Worm (Caenorhabditis elegans) whole organism, L4 larva: ENCODE data around the gene mrck-1.
A peak's percentile ranks its signal among the peaks of the same experiment; 100 is the strongest.

ENCODE experiments used
- D1046.2 ChIP-seq: fragments of 200-800 bp; sonication (Bioruptor generic); IDR thresholded peaks from 2 replicates; pipeline ENCODE4 v1.3.6; 2022; ENCODE audit warnings: missing genetic modification characterization, missing compliant biosample characterization
- F10B5.3 ChIP-seq: sonication (generic microtip); optimal IDR thresholded peaks from 2 replicates; lab custom pipeline; 2016; ENCODE audit warnings: mild to moderate bottlenecking, missing genetic modification characterization, missing compliant biosample characterization
- F37D6.2 ChIP-seq: sonication (generic microtip); optimal IDR thresholded peaks from 2 replicates; lab custom pipeline; 2016; ENCODE audit warnings: mild to moderate bottlenecking, missing genetic modification characterization, missing compliant biosample characterization
- F49E8.2 ChIP-seq: sonication (generic microtip); optimal IDR thresholded peaks from 2 replicates; lab custom pipeline; 2016; ENCODE audit warnings: missing compliant biosample characterization, mild to moderate bottlenecking, missing genetic modification characterization, borderline replicate concordance
- T26A8.4 ChIP-seq: fragments of 200-800 bp; sonication (Bioruptor generic); IDR thresholded peaks from 2 replicates; pipeline ENCODE4 v1.3.6; 2022; ENCODE audit warnings: missing genetic modification characterization, missing compliant biosample characterization
- Y105C5A.15 ChIP-seq: fragments of 200-800 bp; sonication (Bioruptor generic); IDR thresholded peaks from 2 replicates; pipeline ENCODE4 v1.3.6; 2022; ENCODE audit warnings: missing genetic modification characterization, missing compliant biosample characterization
- Y48G9A.11 ChIP-seq: fragments of 200-800 bp; sonication (Bioruptor generic); IDR thresholded peaks from 2 replicates; pipeline ENCODE4 v1.3.6; 2022; ENCODE audit warnings: missing genetic modification reagents, missing genetic modification characterization, missing compliant biosample characterization
- Y5F2A.4 ChIP-seq: fragments of 200-800 bp; sonication (Bioruptor generic); optimal IDR thresholded peaks from 2 replicates; lab custom pipeline; 2018; ENCODE audit warnings: mild to moderate bottlenecking, missing genetic modification characterization, missing compliant biosample characterization
- aha-1 ChIP-seq: fragments of 150-350 bp; peaks from one replicate; lab custom pipeline; 2014; ENCODE audit warnings: missing biosample characterization, missing genetic modification characterization
- aly-2 ChIP-seq: sonication (generic microtip); optimal IDR thresholded peaks from 2 replicates; lab custom pipeline; 2018; ENCODE audit warnings: missing biosample characterization, missing genetic modification characterization
- ama-1 ChIP-seq: fragments of 150-350 bp; optimal IDR thresholded peaks from 2 replicates; lab custom pipeline; 2014; ENCODE audit warnings: inconsistent platforms, mixed read lengths
- attf-4 ChIP-seq: sonication (generic microtip); optimal IDR thresholded peaks from 3 replicates; lab custom pipeline; 2017; ENCODE audit warnings: missing biosample characterization, missing genetic modification characterization
- ceh-28 ChIP-seq: fragments of 150-350 bp; optimal IDR thresholded peaks from 2 replicates; lab custom pipeline; 2014; ENCODE audit warnings: missing biosample characterization, missing genetic modification reagents, missing genetic modification characterization
- ceh-62 ChIP-seq: sonication (generic microtip); optimal IDR thresholded peaks from 2 replicates; lab custom pipeline; 2017; ENCODE audit warnings: missing biosample characterization, missing genetic modification characterization
- cey-2 ChIP-seq: sonication (generic microtip); optimal IDR thresholded peaks from 3 replicates; lab custom pipeline; 2017; ENCODE audit warnings: missing genetic modification characterization, mild to moderate bottlenecking, missing compliant biosample characterization, antibody characterized with exemption, borderline replicate concordance; ENCODE audit not compliant: insufficient read depth
- ctbp-1 ChIP-seq: fragments of 200-800 bp; sonication (Bioruptor generic); IDR thresholded peaks from 2 replicates; pipeline ENCODE4 v1.3.6; 2022; ENCODE audit warnings: missing genetic modification reagents, missing genetic modification characterization, missing compliant biosample characterization
- daf-16 ChIP-seq, 3 experiments: sonication (generic microtip); optimal IDR thresholded peaks; 2 replicates each; lab custom pipeline; 2016 to 2017; ENCODE audit warnings: missing genetic modification characterization in 3 of 3, missing genetic modification reagents in 3 of 3, mild to moderate bottlenecking in 2 of 3, missing compliant biosample characterization in 2 of 3, missing biosample characterization in 1 of 3, moderate library complexity in 1 of 3
- daf-8 ChIP-seq: fragments of 200-800 bp; sonication (Bioruptor generic); IDR thresholded peaks from 2 replicates; pipeline ENCODE4 v1.3.6; 2022; ENCODE audit warnings: missing genetic modification characterization, missing compliant biosample characterization
- dmd-6 ChIP-seq: fragments of 200-800 bp; sonication (Bioruptor generic); IDR thresholded peaks from 2 replicates; pipeline ENCODE4 v1.3.6; 2022; ENCODE audit warnings: missing genetic modification reagents, missing genetic modification characterization, missing compliant biosample characterization
- dpl-1 ChIP-seq: fragments of 150-350 bp; optimal IDR thresholded peaks from 2 replicates; lab custom pipeline; 2014; ENCODE audit warnings: missing biosample characterization, missing genetic modification reagents, missing genetic modification characterization
- dve-1 ChIP-seq: sonication (generic microtip); optimal IDR thresholded peaks from 2 replicates; lab custom pipeline; 2017; ENCODE audit warnings: antibody characterized with exemption, mild to moderate bottlenecking, missing genetic modification characterization, missing compliant biosample characterization; ENCODE audit not compliant: insufficient read depth
- hif-1 ChIP-seq, 2 experiments: sonication (generic microtip); optimal IDR thresholded peaks; 2 replicates each; lab custom pipeline; 2016 to 2017; ENCODE audit warnings: missing compliant biosample characterization in 2 of 2, missing genetic modification characterization in 2 of 2, missing genetic modification reagents in 2 of 2, missing genotype in 2 of 2, mild to moderate bottlenecking in 1 of 2
- hlh-11 ChIP-seq: fragments of 200-800 bp; sonication (Bioruptor generic); optimal IDR thresholded peaks from 2 replicates; lab custom pipeline; 2018; ENCODE audit warnings: mild to moderate bottlenecking, missing genetic modification characterization, missing compliant biosample characterization
- jun-1 ChIP-seq: fragments of 150-350 bp; optimal IDR thresholded peaks from 2 replicates; lab custom pipeline; 2014; ENCODE audit warnings: missing biosample characterization, missing genetic modification reagents, missing genetic modification characterization
- lir-3 ChIP-seq: sonication (generic microtip); optimal IDR thresholded peaks from 2 replicates; lab custom pipeline; 2016; ENCODE audit warnings: mild to moderate bottlenecking, missing genetic modification characterization, missing compliant biosample characterization
- lsy-2 ChIP-seq, 2 experiments: fragments of 150-350 bp in 1 of 2; sonication (generic microtip) in 1 of 2; optimal IDR thresholded peaks; 2 replicates each; lab custom pipeline; 2014 to 2017; ENCODE audit warnings: missing biosample characterization in 2 of 2, missing genetic modification characterization in 2 of 2
- madf-5 ChIP-seq, 2 experiments: fragments of 200-800 bp; sonication (Bioruptor generic); IDR thresholded peaks; 2 replicates each; pipeline ENCODE4 v1.3.6; 2022; ENCODE audit warnings: missing compliant biosample characterization in 2 of 2, missing genetic modification characterization in 2 of 2
- madf-9 ChIP-seq: fragments of 200-800 bp; sonication (Bioruptor generic); conservative IDR thresholded peaks from 2 replicates; pipeline ENCODE4 v1.3.6; 2022; ENCODE audit warnings: missing genetic modification reagents, missing genetic modification characterization, missing compliant biosample characterization
- mep-1 ChIP-seq: fragments of 150-350 bp; sonication (generic microtip); optimal IDR thresholded peaks from 3 replicates; lab custom pipeline; 2014; ENCODE audit warnings: missing biosample characterization, missing genetic modification characterization
- mxl-2 ChIP-seq: fragments of 200-800 bp; sonication (Bioruptor generic); conservative IDR thresholded peaks from 2 replicates; pipeline ENCODE4 v1.3.6; 2022; ENCODE audit warnings: missing genetic modification reagents, missing genetic modification characterization, missing compliant biosample characterization
- nhr-10 ChIP-seq: fragments of 150-350 bp; optimal IDR thresholded peaks from 2 replicates; lab custom pipeline; 2014; ENCODE audit warnings: missing biosample characterization, missing genetic modification characterization
- nhr-102 ChIP-seq: sonication (generic microtip); optimal IDR thresholded peaks from 2 replicates; lab custom pipeline; 2016; ENCODE audit warnings: mild to moderate bottlenecking, missing genetic modification characterization, moderate library complexity, missing compliant biosample characterization
- nhr-11 ChIP-seq: fragments of 150-350 bp; optimal IDR thresholded peaks from 2 replicates; lab custom pipeline; 2014; ENCODE audit warnings: missing biosample characterization, missing genetic modification characterization
- nhr-28 ChIP-seq: fragments of 150-350 bp; optimal IDR thresholded peaks from 2 replicates; lab custom pipeline; 2014; ENCODE audit warnings: missing biosample characterization, missing genetic modification characterization
- nhr-41 ChIP-seq: fragments of 200-800 bp; sonication (Bioruptor generic); IDR thresholded peaks from 2 replicates; pipeline ENCODE4 v1.3.6; 2022; ENCODE audit warnings: missing genetic modification reagents, missing genetic modification characterization, missing compliant biosample characterization
- nhr-42 ChIP-seq: fragments of 200-800 bp; sonication (Bioruptor generic); IDR thresholded peaks from 2 replicates; pipeline ENCODE4 v1.3.6; 2022; ENCODE audit warnings: missing genetic modification characterization, missing compliant biosample characterization
- nhr-48 ChIP-seq: sonication (generic microtip); optimal IDR thresholded peaks from 2 replicates; lab custom pipeline; 2016; ENCODE audit warnings: mild to moderate bottlenecking, missing genetic modification characterization, missing compliant biosample characterization
- nhr-76 ChIP-seq: fragments of 150-350 bp; optimal IDR thresholded peaks from 2 replicates; lab custom pipeline; 2014; ENCODE audit warnings: missing biosample characterization, missing genetic modification characterization
- nhr-77 ChIP-seq: fragments of 150-350 bp; optimal IDR thresholded peaks from 2 replicates; lab custom pipeline; 2014; ENCODE audit warnings: missing biosample characterization, missing genetic modification characterization
- pha-4 ChIP-seq, 2 experiments: fragments of 150-350 bp in 1 of 2; fragments of 200-800 bp in 1 of 2; sonication (Bioruptor generic) in 1 of 2; IDR thresholded peaks in 1 of 2; optimal IDR thresholded peaks in 1 of 2; 2 replicates each; pipeline versions ENCODE4 v1.3.6 to Lab custom; 2014 to 2022; ENCODE audit warnings: missing genetic modification characterization in 2 of 2, missing genetic modification reagents in 2 of 2, missing biosample characterization in 1 of 2, missing compliant biosample characterization in 1 of 2
- sdz-12 ChIP-seq: fragments of 200-800 bp; sonication (Bioruptor generic); optimal IDR thresholded peaks from 2 replicates; lab custom pipeline; 2018; ENCODE audit warnings: mild to moderate bottlenecking, missing genetic modification characterization, missing compliant biosample characterization
- snpc-1.2 ChIP-seq: fragments of 200-800 bp; sonication (Bioruptor generic); IDR thresholded peaks from 2 replicates; pipeline ENCODE4 v1.3.6; 2022; ENCODE audit warnings: missing genetic modification reagents, missing genetic modification characterization, missing compliant biosample characterization
- snpc-4 ChIP-seq: fragments of 150-350 bp; optimal IDR thresholded peaks from 2 replicates; lab custom pipeline; 2014; ENCODE audit warnings: missing biosample characterization, missing genetic modification characterization
- spr-1 ChIP-seq: sonication (generic microtip); optimal IDR thresholded peaks from 2 replicates; lab custom pipeline; 2016; ENCODE audit warnings: mild to moderate bottlenecking, missing genetic modification characterization, missing compliant biosample characterization
- spr-3 ChIP-seq: fragments of 200-800 bp; sonication (Bioruptor generic); optimal IDR thresholded peaks from 2 replicates; lab custom pipeline; 2018; ENCODE audit warnings: mild to moderate bottlenecking, missing genetic modification characterization, missing compliant biosample characterization
- tag-97 ChIP-seq: fragments of 200-800 bp; sonication (Bioruptor generic); IDR thresholded peaks from 2 replicates; pipeline ENCODE4 v1.3.6; 2022; ENCODE audit warnings: missing genetic modification characterization, missing compliant biosample characterization
- tra-1 ChIP-seq: fragments of 200-800 bp; sonication (Bioruptor generic); IDR thresholded peaks from 2 replicates; pipeline ENCODE4 v1.3.6; 2022; ENCODE audit warnings: missing genetic modification reagents, missing genetic modification characterization, missing compliant biosample characterization
- unc-39 ChIP-seq: sonication (generic microtip); optimal IDR thresholded peaks from 2 replicates; lab custom pipeline; 2017; ENCODE audit warnings: missing biosample characterization, missing genetic modification characterization
- zag-1 ChIP-seq: fragments of 150-350 bp; optimal IDR thresholded peaks from 2 replicates; lab custom pipeline; 2014; ENCODE audit warnings: missing biosample characterization, missing genetic modification characterization
- zip-11 ChIP-seq: fragments of 200-800 bp; sonication (Bioruptor generic); IDR thresholded peaks from 2 replicates; pipeline ENCODE4 v1.3.6; 2022; ENCODE audit warnings: missing genetic modification characterization, missing compliant biosample characterization
- ztf-7 ChIP-seq: fragments of 150-350 bp; optimal IDR thresholded peaks from 2 replicates; lab custom pipeline; 2014; ENCODE audit warnings: missing biosample characterization, missing genetic modification characterization

mrck-1 gene

DNA sequence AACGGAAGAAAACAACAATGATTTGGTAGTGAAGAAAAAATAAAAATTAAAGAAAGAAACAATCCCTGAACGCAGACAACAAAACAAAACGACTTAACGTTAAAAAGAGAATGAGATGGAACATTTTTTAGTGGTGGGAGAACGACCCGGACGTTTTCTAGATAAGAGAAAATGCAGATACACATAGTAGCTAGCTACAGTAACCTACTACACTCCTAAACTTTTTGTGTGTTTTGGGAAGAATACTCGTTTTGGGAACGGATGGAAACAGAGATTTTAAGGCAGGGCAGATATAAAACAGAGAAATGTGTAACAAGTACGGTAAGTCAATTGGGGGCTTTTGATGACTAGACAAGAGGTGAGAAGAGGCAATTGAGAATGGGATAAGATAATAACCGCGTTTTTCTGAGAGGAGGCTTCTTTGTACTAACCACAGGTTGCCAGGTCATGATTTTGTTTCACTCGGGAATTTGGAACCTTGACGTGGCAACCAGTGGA lies 44.3 kb downstream of the mrck-1 start (continued):
- TF ChIP-seq F37D6.2 = no peak
- TF ChIP-seq Y105C5A.15 (GFP tag; lab: Robert Waterston, UW) = no peak
- TF ChIP-seq madf-9 (GFP tag; lab: Robert Waterston, UW) = no peak
- TF ChIP-seq ceh-28 (tag; lab: Kevin White, UChicago) = no peak
- TF ChIP-seq sdz-12 (GFP tag; lab: Kevin White, UChicago) = no peak
- TF ChIP-seq nhr-11 = peak; percentile 23
- no peak for TF ChIP-seq aly-2 (tag; lab: Kevin White, UChicago)
- no peak for TF ChIP-seq aha-1 (tag; lab: Kevin White, UChicago)
- TF ChIP-seq dmd-6 (GFP tag; lab: Robert Waterston, UW) = no peak
- TF ChIP-seq T26A8.4 (GFP tag; lab: Robert Waterston, UW) = 0 out of 2 replicates have a peak, but pooled peaks have one; percentile 12
- no peak for TF ChIP-seq zip-11
- no peak for TF ChIP-seq daf-8 (GFP tag; lab: Robert Waterston, UW)
- TF ChIP-seq dpl-1 (GFP tag; lab: Kevin White, UChicago) = no peak
- TF ChIP-seq tra-1 (GFP tag; lab: Robert Waterston, UW) = peak; percentile 13; the same call in 1 of the 2 replicates
- TF ChIP-seq snpc-1.2 (GFP tag; lab: Robert Waterston, UW) = no peak
- no peak for TF ChIP-seq cey-2 (tag; lab: Kevin White, UChicago)
- no peak for TF ChIP-seq Y48G9A.11
- TF ChIP-seq nhr-76 = no peak
- TF ChIP-seq ztf-7 (tag; lab: Kevin White, UChicago) = no peak
- TF ChIP-seq nhr-77 (tag; lab: Kevin White, UChicago) = no peak
- no peak for TF ChIP-seq pha-4 (GFP tag; IDR thresholded peaks at IDR 0.05; lab: Robert Waterston, UW)
- TF ChIP-seq pha-4 (tag; optimal IDR thresholded peaks at IDR 0.05; lab: Kevin White, UChicago) = no peak
- TF ChIP-seq Y5F2A.4 (GFP tag; lab: Kevin White, UChicago) = no peak
- TF ChIP-seq daf-16 (GFP tag; optimal IDR thresholded peaks at IDR 0.05; lab: Kevin White, UChicago) = no peak
- TF ChIP-seq daf-16 (tag; optimal IDR thresholded peaks at IDR 0.05; lab: Kevin White, UChicago) = peak; percentile 40
- no peak for TF ChIP-seq ctbp-1 (GFP tag; lab: Robert Waterston, UW)
- TF ChIP-seq zag-1 (tag; lab: Kevin White, UChicago) = no peak
- TF ChIP-seq ceh-62 (tag; lab: Kevin White, UChicago) = no peak
- TF ChIP-seq jun-1 (tag; lab: Kevin White, UChicago) = peak; percentile 50
- TF ChIP-seq D1046.2 (GFP tag; lab: Robert Waterston, UW) = peak; percentile 31; the same call in 1 of the 2 replicates
- TF ChIP-seq hif-1 (tag; optimal IDR thresholded peaks at IDR 0.05; lab: Kevin White, UChicago) = no peak
- TF ChIP-seq mep-1 (tag; lab: Kevin White, UChicago) = no peak
- no peak for TF ChIP-seq snpc-4 (tag; lab: Kevin White, UChicago)
- no peak for TF ChIP-seq nhr-42
- TF ChIP-seq tag-97 (GFP tag; lab: Robert Waterston, UW) = no peak
- TF ChIP-seq spr-1 (tag; lab: Kevin White, UChicago) = no peak
- TF ChIP-seq F49E8.2 = no peak
- TF ChIP-seq ama-1 (lab: Kevin White, UChicago) = no peak
- no peak for TF ChIP-seq hlh-11
- TF ChIP-seq nhr-28 = peak; percentile 15
- peak; percentile 42 for TF ChIP-seq dve-1 (tag; lab: Kevin White, UChicago)
- TF ChIP-seq madf-5 (GFP tag; IDR thresholded peaks at IDR 0.05; lab: Robert Waterston, UW) = no peak
- no peak for TF ChIP-seq F10B5.3
- no peak for TF ChIP-seq nhr-41 (GFP tag; lab: Robert Waterston, UW)
- TF ChIP-seq nhr-48 (tag; lab: Kevin White, UChicago) = no peak
- TF ChIP-seq unc-39 (tag; lab: Kevin White, UChicago) = no peak
- no peak for TF ChIP-seq nhr-10 (tag; lab: Kevin White, UChicago)
- TF ChIP-seq lir-3 (tag; lab: Kevin White, UChicago) = no peak
- no peak for TF ChIP-seq spr-3 (GFP tag; lab: Kevin White, UChicago)
- no peak for TF ChIP-seq nhr-102 (tag; lab: Kevin White, UChicago)
- no peak for TF ChIP-seq lsy-2 (tag; optimal IDR thresholded peaks at IDR 0.05; lab: Kevin White, UChicago)
- TF ChIP-seq mxl-2 (GFP tag; lab: Robert Waterston, UW) = no peak
- TF ChIP-seq attf-4 (tag; lab: Kevin White, UChicago) = no peak
